Worm (Caenorhabditis elegans) whole organism, early embryonic: ENCODE data around the gene srd-55.

ENCODE experiments used
- F13C5.2 ChIP-seq: sonication (generic microtip); optimal IDR thresholded peaks from 2 replicates; lab custom pipeline; 2017; ENCODE audit warnings: mild to moderate bottlenecking, missing genetic modification characterization, inconsistent platforms, missing compliant biosample characterization
- aly-1 ChIP-seq: sonication (generic microtip); optimal IDR thresholded peaks from 2 replicates; lab custom pipeline; 2016; ENCODE audit warnings: missing genetic modification characterization, missing compliant biosample characterization
- ama-1 ChIP-seq: fragments of 150-350 bp; optimal IDR thresholded peaks from 2 replicates; lab custom pipeline; 2014
- ceh-36 ChIP-seq: sonication (generic microtip); optimal IDR thresholded peaks from 2 replicates; lab custom pipeline; 2016; ENCODE audit warnings: missing genetic modification characterization, inconsistent platforms, missing compliant biosample characterization
- ets-7 ChIP-seq: sonication (generic microtip); optimal IDR thresholded peaks from 2 replicates; lab custom pipeline; 2016; ENCODE audit warnings: missing genotype, missing genetic modification characterization, missing compliant biosample characterization
- flt-1 ChIP-seq: fragments of 200-800 bp; sonication (Bioruptor generic); IDR thresholded peaks from 2 replicates; pipeline ENCODE4 v1.3.6; 2022; ENCODE audit warnings: missing genetic modification characterization, missing compliant biosample characterization
- hmbx-1 ChIP-seq: sonication (generic microtip); optimal IDR thresholded peaks from 2 replicates; lab custom pipeline; 2016; ENCODE audit warnings: mild to moderate bottlenecking, missing genetic modification characterization, missing compliant biosample characterization
- hmg-4 ChIP-seq: fragments of 200-800 bp; sonication (Bioruptor generic); optimal IDR thresholded peaks from 2 replicates; lab custom pipeline; 2018; ENCODE audit warnings: mild to moderate bottlenecking, missing genetic modification characterization, missing compliant biosample characterization
- pes-1 ChIP-seq: fragments of 200-800 bp; sonication (Bioruptor generic); IDR thresholded peaks from 2 replicates; pipeline ENCODE4 v1.3.6; 2022; ENCODE audit warnings: missing genetic modification reagents, missing genetic modification characterization, missing compliant biosample characterization
- tbx-11 ChIP-seq: fragments of 200-800 bp; sonication (Bioruptor generic); IDR thresholded peaks from 2 replicates; pipeline ENCODE4 v1.3.6; 2022; ENCODE audit warnings: missing genetic modification characterization, missing compliant biosample characterization

DNA sequence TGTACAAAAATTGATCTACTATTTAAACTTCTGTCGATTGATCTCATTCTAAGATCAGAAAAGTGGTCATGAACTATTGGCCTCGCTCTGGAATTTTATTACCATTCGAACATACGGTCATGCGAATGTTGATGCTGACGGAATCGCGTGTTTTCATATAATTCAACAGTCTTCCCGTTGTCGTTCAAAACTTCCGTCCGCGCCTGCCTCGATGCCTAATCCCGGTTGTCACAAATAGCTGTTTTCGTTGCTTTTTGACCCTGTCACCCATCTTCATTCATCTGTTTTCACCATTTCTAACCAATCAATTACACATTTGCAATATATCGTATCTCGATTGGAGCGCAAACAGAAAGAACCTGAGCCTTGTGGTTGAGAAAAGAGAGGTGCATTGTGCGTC is 14.9 kb upstream of the srd-55 start:
- TF ChIP-seq tbx-11 (GFP tag; lab: Robert Waterston, UW) (no peak), ets-7 (tag; lab: Kevin White, UChicago) (no peak), pes-1 (GFP tag; lab: Robert Waterston, UW) (no peak), hmg-4 (GFP tag; lab: Kevin White, UChicago) (no peak), hmbx-1 (tag; lab: Kevin White, UChicago) (no peak), ceh-36 (tag; lab: Kevin White, UChicago) (no peak), ama-1 (lab: Kevin White, UChicago) (no peak), aly-1 (tag; lab: Kevin White, UChicago) (no peak), flt-1 (GFP tag; lab: Robert Waterston, UW) (no peak), F13C5.2 (tag; lab: Kevin White, UChicago) (no peak)
